Worm (Caenorhabditis elegans) whole organism, L4 larva: ENCODE measurements around the gene gakh-1.

Experiments used
- F10B5.3 ChIP-seq: sonication (generic microtip); optimal IDR thresholded peaks from 2 replicates; lab custom pipeline; 2016; ENCODE audit warnings: mild to moderate bottlenecking, missing genetic modification characterization, missing compliant biosample characterization
- F37D6.2 ChIP-seq: sonication (generic microtip); optimal IDR thresholded peaks from 2 replicates; lab custom pipeline; 2016; ENCODE audit warnings: mild to moderate bottlenecking, missing genetic modification characterization, missing compliant biosample characterization
- F49E8.2 ChIP-seq: sonication (generic microtip); optimal IDR thresholded peaks from 2 replicates; lab custom pipeline; 2016; ENCODE audit warnings: missing compliant biosample characterization, mild to moderate bottlenecking, missing genetic modification characterization, borderline replicate concordance
- Y105C5A.15 ChIP-seq: fragments of 200-800 bp; sonication (Bioruptor generic); IDR thresholded peaks from 2 replicates; pipeline ENCODE4 v1.3.6; 2022; ENCODE audit warnings: missing genetic modification characterization, missing compliant biosample characterization
- ZK337.2 ChIP-seq: fragments of 200-800 bp; sonication (Bioruptor generic); IDR thresholded peaks from 2 replicates; pipeline ENCODE4 v1.3.6; 2022; ENCODE audit warnings: missing genetic modification reagents, missing genetic modification characterization, missing compliant biosample characterization
- aha-1 ChIP-seq: fragments of 150-350 bp; peaks from one replicate; lab custom pipeline; 2014; ENCODE audit warnings: missing biosample characterization, missing genetic modification characterization
- ceh-32 ChIP-seq: sonication (generic microtip); optimal IDR thresholded peaks from 2 replicates; lab custom pipeline; 2016; ENCODE audit warnings: mild to moderate bottlenecking, missing genetic modification characterization, missing compliant biosample characterization; ENCODE audit not compliant: poor library complexity
- ctbp-1 ChIP-seq: fragments of 200-800 bp; sonication (Bioruptor generic); IDR thresholded peaks from 2 replicates; pipeline ENCODE4 v1.3.6; 2022; ENCODE audit warnings: missing genetic modification reagents, missing genetic modification characterization, missing compliant biosample characterization
- daf-16 ChIP-seq, 3 experiments: sonication (generic microtip); optimal IDR thresholded peaks; 2 replicates each; lab custom pipeline; 2016 to 2017; ENCODE audit warnings: missing genetic modification characterization in 3 of 3, missing genetic modification reagents in 3 of 3, mild to moderate bottlenecking in 2 of 3, missing compliant biosample characterization in 2 of 3, missing biosample characterization in 1 of 3, moderate library complexity in 1 of 3
- daf-19 ChIP-seq: fragments of 200-800 bp; sonication (Bioruptor generic); conservative IDR thresholded peaks from 2 replicates; pipeline ENCODE4 v1.3.6; 2022; ENCODE audit warnings: missing genetic modification characterization, missing compliant biosample characterization
- dmd-6 ChIP-seq: fragments of 200-800 bp; sonication (Bioruptor generic); IDR thresholded peaks from 2 replicates; pipeline ENCODE4 v1.3.6; 2022; ENCODE audit warnings: missing genetic modification reagents, missing genetic modification characterization, missing compliant biosample characterization
- dve-1 ChIP-seq: sonication (generic microtip); optimal IDR thresholded peaks from 2 replicates; lab custom pipeline; 2017; ENCODE audit warnings: antibody characterized with exemption, mild to moderate bottlenecking, missing genetic modification characterization, missing compliant biosample characterization; ENCODE audit not compliant: insufficient read depth
- fkh-10 ChIP-seq: fragments of 150-350 bp; optimal IDR thresholded peaks from 2 replicates; lab custom pipeline; 2014; ENCODE audit warnings: missing biosample characterization, missing genetic modification reagents, missing genetic modification characterization
- hlh-11 ChIP-seq: fragments of 200-800 bp; sonication (Bioruptor generic); optimal IDR thresholded peaks from 2 replicates; lab custom pipeline; 2018; ENCODE audit warnings: mild to moderate bottlenecking, missing genetic modification characterization, missing compliant biosample characterization
- hlh-30 ChIP-seq: sonication (generic microtip); optimal IDR thresholded peaks from 2 replicates; lab custom pipeline; 2017; ENCODE audit warnings: antibody characterized with exemption, mild to moderate bottlenecking, missing genetic modification characterization, missing compliant biosample characterization; ENCODE audit not compliant: insufficient read depth
- hmg-1.1 ChIP-seq: fragments of 200-800 bp; sonication (Bioruptor generic); IDR thresholded peaks from 2 replicates; pipeline ENCODE4 v1.3.6; 2022; ENCODE audit warnings: missing genetic modification reagents, missing genetic modification characterization, missing compliant biosample characterization
- lin-38 ChIP-seq: fragments of 200-800 bp; sonication (Bioruptor generic); IDR thresholded peaks from 2 replicates; pipeline ENCODE4 v1.3.6; 2022; ENCODE audit warnings: missing genetic modification reagents, missing genetic modification characterization, missing compliant biosample characterization
- lsy-2 ChIP-seq, 2 experiments: fragments of 150-350 bp in 1 of 2; sonication (generic microtip) in 1 of 2; optimal IDR thresholded peaks; 2 replicates each; lab custom pipeline; 2014 to 2017; ENCODE audit warnings: missing biosample characterization in 2 of 2, missing genetic modification characterization in 2 of 2
- madf-9 ChIP-seq: fragments of 200-800 bp; sonication (Bioruptor generic); conservative IDR thresholded peaks from 2 replicates; pipeline ENCODE4 v1.3.6; 2022; ENCODE audit warnings: missing genetic modification reagents, missing genetic modification characterization, missing compliant biosample characterization
- mep-1 ChIP-seq: fragments of 150-350 bp; sonication (generic microtip); optimal IDR thresholded peaks from 3 replicates; lab custom pipeline; 2014; ENCODE audit warnings: missing biosample characterization, missing genetic modification characterization
- mes-2 ChIP-seq: sonication (generic microtip); optimal IDR thresholded peaks from 2 replicates; lab custom pipeline; 2016; ENCODE audit warnings: missing genotype, mild to moderate bottlenecking, missing genetic modification characterization, missing compliant biosample characterization; ENCODE audit not compliant: poor library complexity, severe bottlenecking
- nhr-102 ChIP-seq: sonication (generic microtip); optimal IDR thresholded peaks from 2 replicates; lab custom pipeline; 2016; ENCODE audit warnings: mild to moderate bottlenecking, missing genetic modification characterization, moderate library complexity, missing compliant biosample characterization
- nhr-111 ChIP-seq: fragments of 200-800 bp; sonication (Bioruptor generic); optimal IDR thresholded peaks from 2 replicates; lab custom pipeline; 2018; ENCODE audit warnings: mild to moderate bottlenecking, missing genetic modification characterization, missing compliant biosample characterization
- nhr-25 ChIP-seq: sonication (generic microtip); optimal IDR thresholded peaks from 2 replicates; lab custom pipeline; 2017; ENCODE audit warnings: missing genetic modification characterization, mild to moderate bottlenecking, missing compliant biosample characterization, antibody characterized with exemption, moderate library complexity, borderline replicate concordance; ENCODE audit not compliant: insufficient read depth
- nhr-28 ChIP-seq: fragments of 150-350 bp; optimal IDR thresholded peaks from 2 replicates; lab custom pipeline; 2014; ENCODE audit warnings: missing biosample characterization, missing genetic modification characterization
- nhr-76 ChIP-seq: fragments of 150-350 bp; optimal IDR thresholded peaks from 2 replicates; lab custom pipeline; 2014; ENCODE audit warnings: missing biosample characterization, missing genetic modification characterization
- rbr-2 ChIP-seq: sonication (generic microtip); optimal IDR thresholded peaks from 2 replicates; lab custom pipeline; 2016; ENCODE audit warnings: missing genotype, missing genetic modification characterization, missing compliant biosample characterization
- saeg-2 ChIP-seq: fragments of 200-800 bp; sonication (Bioruptor generic); IDR thresholded peaks from 2 replicates; pipeline ENCODE4 v1.3.6; 2022; ENCODE audit warnings: missing genetic modification reagents, missing genetic modification characterization, missing compliant biosample characterization
- set-16 ChIP-seq: fragments of 200-800 bp; sonication (Bioruptor generic); IDR thresholded peaks from 2 replicates; pipeline ENCODE4 v1.3.6; 2022; ENCODE audit warnings: missing genetic modification reagents, missing genetic modification characterization, missing compliant biosample characterization
- snpc-4 ChIP-seq: fragments of 150-350 bp; optimal IDR thresholded peaks from 2 replicates; lab custom pipeline; 2014; ENCODE audit warnings: missing biosample characterization, missing genetic modification characterization
- tra-1 ChIP-seq: fragments of 200-800 bp; sonication (Bioruptor generic); IDR thresholded peaks from 2 replicates; pipeline ENCODE4 v1.3.6; 2022; ENCODE audit warnings: missing genetic modification reagents, missing genetic modification characterization, missing compliant biosample characterization
- unc-39 ChIP-seq: sonication (generic microtip); optimal IDR thresholded peaks from 2 replicates; lab custom pipeline; 2017; ENCODE audit warnings: missing biosample characterization, missing genetic modification characterization
- unc-62 ChIP-seq, 3 experiments: fragments of 150-350 bp in 1 of 3; sonication (generic microtip); optimal IDR thresholded peaks in 2 of 3; peaks in 1 of 3; 1 replicate in 1 of 3; 2 replicates in 2 of 3; lab custom pipeline; 2014 to 2017; ENCODE audit warnings: missing biosample characterization in 3 of 3, missing genetic modification characterization in 3 of 3, missing genetic modification reagents in 3 of 3, missing genotype in 1 of 3
- vab-7 ChIP-seq: fragments of 200-800 bp; sonication (Bioruptor generic); IDR thresholded peaks from 2 replicates; pipeline ENCODE4 v1.3.6; 2022; ENCODE audit warnings: missing genetic modification reagents, missing genetic modification characterization, missing compliant biosample characterization
- ztf-11 ChIP-seq: fragments of 150-350 bp; optimal IDR thresholded peaks from 2 replicates; lab custom pipeline; 2014; ENCODE audit warnings: missing biosample characterization, missing genetic modification characterization

The gakh-1 gene

ce11 chrX:5814342-5814741 lies 32.0 kb downstream of the gakh-1 start:
- no peak for TF ChIP-seq hlh-30
- TF ChIP-seq unc-39, result no peak
- TF ChIP-seq nhr-28 (tag; lab: Kevin White, UChicago), result peak; percentile 39
- no peak for TF ChIP-seq daf-16 (GFP tag; optimal IDR thresholded peaks at IDR 0.05; lab: Kevin White, UChicago)
- peak; percentile 63 for TF ChIP-seq daf-16 (tag; optimal IDR thresholded peaks at IDR 0.05; lab: Kevin White, UChicago)
- peak; percentile 8 for TF ChIP-seq nhr-25 (tag; lab: Kevin White, UChicago)
- peak; percentile 22 for TF ChIP-seq hlh-11 (tag; lab: Kevin White, UChicago)
- TF ChIP-seq dve-1, result peak; percentile 20
- no peak for TF ChIP-seq ztf-11 (tag; lab: Kevin White, UChicago)
- TF ChIP-seq dmd-6 (GFP tag; lab: Robert Waterston, UW), result peak; percentile 67
- TF ChIP-seq, all 104 proteins: peak for 6

DNA sequence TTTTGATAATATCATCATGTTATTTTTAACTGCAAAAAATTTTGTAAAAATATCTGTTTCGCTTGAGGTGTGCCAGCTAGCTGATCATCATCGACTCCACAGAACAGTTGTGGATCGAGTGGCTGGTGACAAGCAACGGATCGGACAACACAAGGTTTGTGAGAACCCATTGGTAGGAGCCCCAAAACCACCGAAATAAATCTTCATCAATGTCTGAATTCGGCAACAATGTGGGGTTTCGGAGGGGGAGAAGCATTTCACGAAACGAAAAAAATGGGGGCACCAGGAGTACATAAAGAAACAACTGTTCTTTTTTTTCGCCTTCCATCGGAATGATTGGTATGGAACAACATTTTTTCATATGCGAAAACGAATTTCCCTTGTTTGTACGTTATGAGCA lies 33.0 kb downstream of the gakh-1 start:
- TF ChIP-seq lsy-2 (tag; optimal IDR thresholded peaks at IDR 0.05; lab: Kevin White, UChicago), result no peak
- TF ChIP-seq unc-62 (GFP tag; optimal IDR thresholded peaks at IDR 0.05 in 1 of 2; lab: Kevin White, UChicago), result peak in 1 of 2 experiments; percentile 11
- TF ChIP-seq unc-62 (tag; optimal IDR thresholded peaks at IDR 0.05; lab: Kevin White, UChicago), result no peak
- TF ChIP-seq daf-19 (GFP tag; lab: Robert Waterston, UW), result 0 out of 2 replicates have a peak, but pooled peaks have one; percentile 27
- no peak for TF ChIP-seq F37D6.2 (tag; lab: Kevin White, UChicago)
- no peak for TF ChIP-seq F10B5.3 (tag; lab: Kevin White, UChicago)
- peak in 1 of 2 experiments; percentile 88 for TF ChIP-seq daf-16 (GFP tag; optimal IDR thresholded peaks at IDR 0.05; lab: Kevin White, UChicago)
- TF ChIP-seq daf-16 (tag; optimal IDR thresholded peaks at IDR 0.05; lab: Kevin White, UChicago), result no peak
- TF ChIP-seq mep-1 (tag; lab: Kevin White, UChicago), result no peak
- no peak for TF ChIP-seq F49E8.2
- TF ChIP-seq nhr-76, result no peak
- peak; percentile 44 for TF ChIP-seq hlh-11 (tag; lab: Kevin White, UChicago)

ce11 chrX:5816346-5816745 lies 34.0 kb downstream of the gakh-1 start:
- TF ChIP-seq snpc-4 (tag; lab: Kevin White, UChicago) (no peak), hlh-11 (tag; lab: Kevin White, UChicago) (peak; percentile 3), Y105C5A.15 (GFP tag; lab: Robert Waterston, UW) (no peak), lsy-2 (tag; optimal IDR thresholded peaks at IDR 0.05; lab: Kevin White, UChicago) (peak in 1 of 2 experiments; percentile 34), nhr-76 (no peak), nhr-28 (tag; lab: Kevin White, UChicago) (no peak), ctbp-1 (GFP tag; lab: Robert Waterston, UW) (0 out of 2 replicates have a peak, but pooled peaks have one; percentile 7), vab-7 (peak; percentile 55), hmg-1.1 (GFP tag; lab: Robert Waterston, UW) (peak; percentile 52), ceh-32 (tag; lab: Kevin White, UChicago) (no peak), fkh-10 (no peak), set-16 (GFP tag; lab: Robert Waterston, UW) (peak; percentile 63), nhr-111 (GFP tag; lab: Kevin White, UChicago) (no peak), hlh-30 (no peak), mep-1 (tag; lab: Kevin White, UChicago) (peak; percentile 31), mes-2 (no peak), madf-9 (GFP tag; lab: Robert Waterston, UW) (no peak), aha-1 (tag; lab: Kevin White, UChicago) (no peak), rbr-2 (tag; lab: Kevin White, UChicago) (peak; percentile 38), saeg-2 (0 out of 2 replicates have a peak, but pooled peaks have one; percentile 20), F37D6.2 (tag; lab: Kevin White, UChicago) (peak; percentile 29), tra-1 (GFP tag; lab: Robert Waterston, UW) (no peak), lin-38 (GFP tag; lab: Robert Waterston, UW) (no peak)

ce11 chrX:5817078-5817477 lies 34.8 kb downstream of the gakh-1 start:
- TF ChIP-seq set-16 (GFP tag; lab: Robert Waterston, UW), result no peak
- TF ChIP-seq nhr-111 (GFP tag; lab: Kevin White, UChicago), result no peak
- no peak for TF ChIP-seq nhr-102 (tag; lab: Kevin White, UChicago)
- TF ChIP-seq ZK337.2, result no peak
